Worm (Caenorhabditis elegans) whole organism, mixed stage, embryonic: Measurements from ENCODE around the gene ugt-41.

Experiments
- M03D4.4 ChIP-seq: sonication (generic microtip); optimal IDR thresholded peaks from 2 replicates; lab custom pipeline; 2017; ENCODE audit warnings: mild to moderate bottlenecking, missing genetic modification characterization, missing compliant biosample characterization
- bed-3 ChIP-seq: fragments of 200-800 bp; sonication (Bioruptor generic); optimal IDR thresholded peaks from 3 replicates; lab custom pipeline; 2018; ENCODE audit warnings: mild to moderate bottlenecking, missing genetic modification characterization, moderate library complexity, missing compliant biosample characterization
- blmp-1 ChIP-seq: fragments of 150-350 bp; optimal IDR thresholded peaks from 2 replicates; lab custom pipeline; 2014; ENCODE audit warnings: missing biosample characterization, missing genetic modification characterization
- ceh-39 ChIP-seq: fragments of 150-350 bp; optimal IDR thresholded peaks from 2 replicates; lab custom pipeline; 2014; ENCODE audit warnings: missing biosample characterization, missing genetic modification characterization
- ceh-43 ChIP-seq: fragments of 200-800 bp; sonication (Bioruptor generic); optimal IDR thresholded peaks from 2 replicates; lab custom pipeline; 2018; ENCODE audit warnings: mild to moderate bottlenecking, missing genetic modification characterization, moderate library complexity, missing compliant biosample characterization
- ceh-83 ChIP-seq: fragments of 200-800 bp; sonication (Bioruptor generic); optimal IDR thresholded peaks from 2 replicates; lab custom pipeline; 2018; ENCODE audit warnings: mild to moderate bottlenecking, missing genetic modification characterization, missing compliant biosample characterization
- ces-1 ChIP-seq: fragments of 150-350 bp; optimal IDR thresholded peaks from 2 replicates; lab custom pipeline; 2014; ENCODE audit warnings: missing biosample characterization, missing genetic modification reagents, missing genetic modification characterization
- cnd-1 ChIP-seq: fragments of 200-800 bp; sonication (Bioruptor generic); optimal IDR thresholded peaks from 2 replicates; lab custom pipeline; 2018; ENCODE audit warnings: mild to moderate bottlenecking, missing genetic modification characterization, missing compliant biosample characterization
- drap-1 ChIP-seq: fragments of 200-800 bp; sonication (Bioruptor generic); optimal IDR thresholded peaks from 3 replicates; lab custom pipeline; 2018; ENCODE audit warnings: mild to moderate bottlenecking, missing genetic modification characterization, missing compliant biosample characterization
- elt-3 ChIP-seq: fragments of 150-350 bp; optimal IDR thresholded peaks from 2 replicates; lab custom pipeline; 2014; ENCODE audit warnings: missing biosample characterization, missing genetic modification characterization
- ham-2 ChIP-seq: fragments of 200-800 bp; sonication (Bioruptor generic); optimal IDR thresholded peaks from 2 replicates; lab custom pipeline; 2018; ENCODE audit warnings: mild to moderate bottlenecking, missing genetic modification characterization, missing compliant biosample characterization
- hlh-1 ChIP-seq: fragments of 150-350 bp; optimal IDR thresholded peaks from 2 replicates; lab custom pipeline; 2014; ENCODE audit warnings: missing biosample characterization, missing genetic modification reagents, missing genetic modification characterization
- lin-13 ChIP-seq: fragments of 150-350 bp; optimal IDR thresholded peaks from 2 replicates; lab custom pipeline; 2014; ENCODE audit warnings: missing biosample characterization, missing genetic modification characterization
- lin-32 ChIP-seq: fragments of 200-800 bp; sonication (Bioruptor generic); optimal IDR thresholded peaks from 2 replicates; lab custom pipeline; 2018; ENCODE audit warnings: mild to moderate bottlenecking, missing genetic modification characterization, missing compliant biosample characterization
- lsy-2 ChIP-seq: fragments of 150-350 bp; optimal IDR thresholded peaks from 2 replicates; lab custom pipeline; 2014; ENCODE audit warnings: missing biosample characterization, missing genetic modification characterization
- mab-5 ChIP-seq: fragments of 150-350 bp; optimal IDR thresholded peaks from 2 replicates; lab custom pipeline; 2014; ENCODE audit warnings: missing biosample characterization, missing genetic modification characterization
- mep-1 ChIP-seq: fragments of 150-350 bp; optimal IDR thresholded peaks from 2 replicates; lab custom pipeline; 2017; ENCODE audit warnings: missing biosample characterization, missing genetic modification reagents, missing genetic modification characterization, inconsistent platforms
- nhr-12 ChIP-seq: fragments of 150-350 bp; optimal IDR thresholded peaks from 2 replicates; lab custom pipeline; 2014; ENCODE audit warnings: missing biosample characterization, missing genetic modification characterization
- nhr-2 ChIP-seq: fragments of 150-350 bp; optimal IDR thresholded peaks from 2 replicates; lab custom pipeline; 2014; ENCODE audit warnings: missing biosample characterization, missing genetic modification characterization
- nhr-237 ChIP-seq: fragments of 150-350 bp; optimal IDR thresholded peaks from 2 replicates; lab custom pipeline; 2014; ENCODE audit warnings: missing biosample characterization, missing genetic modification characterization
- nhr-76 ChIP-seq: sonication (generic microtip); optimal IDR thresholded peaks from 2 replicates; lab custom pipeline; 2017; ENCODE audit warnings: missing biosample characterization, missing genetic modification characterization
- pha-4 ChIP-seq: fragments of 150-350 bp; optimal IDR thresholded peaks from 2 replicates; lab custom pipeline; 2018; ENCODE audit warnings: missing biosample characterization, missing genetic modification reagents, missing genetic modification characterization
- sem-2 ChIP-seq: fragments of 200-800 bp; sonication (Bioruptor generic); optimal IDR thresholded peaks from 2 replicates; lab custom pipeline; 2018; ENCODE audit warnings: mild to moderate bottlenecking, missing genetic modification characterization, missing compliant biosample characterization
- snpc-4 ChIP-seq: fragments of 150-350 bp; optimal IDR thresholded peaks from 2 replicates; lab custom pipeline; 2014; ENCODE audit warnings: missing biosample characterization, missing genetic modification characterization
- sptf-1 ChIP-seq: sonication (generic microtip); optimal IDR thresholded peaks from 2 replicates; lab custom pipeline; 2017; ENCODE audit warnings: mild to moderate bottlenecking, missing genetic modification characterization, moderate library complexity, missing compliant biosample characterization
- tbx-8 ChIP-seq: fragments of 200-800 bp; sonication (Bioruptor generic); optimal IDR thresholded peaks from 2 replicates; lab custom pipeline; 2018; ENCODE audit warnings: mild to moderate bottlenecking, missing genetic modification characterization, moderate library complexity, missing compliant biosample characterization
- unc-120 ChIP-seq: sonication (generic microtip); optimal IDR thresholded peaks from 2 replicates; lab custom pipeline; 2017; ENCODE audit warnings: missing genetic modification characterization, missing compliant biosample characterization; ENCODE audit not compliant: poor library complexity, severe bottlenecking
- unc-62 ChIP-seq: fragments of 150-350 bp; optimal IDR thresholded peaks from 2 replicates; lab custom pipeline; 2014; ENCODE audit warnings: missing biosample characterization, missing genetic modification reagents, missing genetic modification characterization

The ugt-41 gene

ce11 chrV:7194818-7195217 is 31.4 kb upstream of the ugt-41 start:
- TF ChIP-seq cnd-1 (tag; lab: Kevin White, UChicago) (no peak), ces-1 (GFP tag; lab: Kevin White, UChicago) (no peak), drap-1 (no peak), bed-3 (GFP tag; lab: Kevin White, UChicago) (no peak), unc-62 (GFP tag; lab: Kevin White, UChicago) (no peak), snpc-4 (tag; lab: Kevin White, UChicago) (no peak), nhr-2 (tag; lab: Kevin White, UChicago) (no peak)

- no peak for TF ChIP-seq ceh-43 (GFP tag; lab: Kevin White, UChicago)
- TF ChIP-seq M03D4.4 (tag; lab: Kevin White, UChicago), result no peak
- no peak for TF ChIP-seq cnd-1 (tag; lab: Kevin White, UChicago)
- TF ChIP-seq sem-2, result no peak
- TF ChIP-seq tbx-8 (GFP tag; lab: Kevin White, UChicago), result no peak
- TF ChIP-seq blmp-1 (tag; lab: Kevin White, UChicago), result no peak
- no peak for TF ChIP-seq pha-4 (tag; lab: Kevin White, UChicago)
- no peak for TF ChIP-seq mab-5 (tag; lab: Kevin White, UChicago)
- no peak for TF ChIP-seq ceh-39
- no peak for TF ChIP-seq lin-13 (tag; lab: Kevin White, UChicago)
- TF ChIP-seq unc-62 (GFP tag; lab: Kevin White, UChicago), result no peak
- no peak for TF ChIP-seq ces-1 (GFP tag; lab: Kevin White, UChicago)
- no peak for TF ChIP-seq lin-32 (GFP tag; lab: Kevin White, UChicago)
- no peak for TF ChIP-seq mep-1 (tag; lab: Kevin White, UChicago)
- no peak for TF ChIP-seq nhr-237
- no peak for TF ChIP-seq ham-2 (GFP tag; lab: Kevin White, UChicago)
- TF ChIP-seq sptf-1, result no peak
- TF ChIP-seq elt-3 (tag; lab: Kevin White, UChicago), result no peak
Measured at ce11 chrV:7193562-7193961, 30.2 kb upstream of the ugt-41 start, which contains the start of gene F09G2.8. Gene F09G2.8, minus strand, starts transcription at chrV:7193662.

- no peak for TF ChIP-seq ham-2 (GFP tag; lab: Kevin White, UChicago)
- no peak for TF ChIP-seq sem-2
- TF ChIP-seq sptf-1, result no peak
Measured at ce11 chrV:7187295-7187694, 23.9 kb upstream of the ugt-41 start.

ce11 chrV:7186599-7186998 is 23.2 kb upstream of the ugt-41 start:
- TF ChIP-seq sptf-1 (no peak), mab-5 (tag; lab: Kevin White, UChicago) (no peak), nhr-76 (tag; lab: Kevin White, UChicago) (no peak), tbx-8 (GFP tag; lab: Kevin White, UChicago) (no peak), unc-62 (GFP tag; lab: Kevin White, UChicago) (no peak)

ce11 chrV:7184549-7184948 is 21.2 kb upstream of the ugt-41 start, which contains the start of gene pitr-5:
Gene pitr-5, plus strand, starts transcription at chrV:7184849.
- TF ChIP-seq bed-3 (GFP tag; lab: Kevin White, UChicago) (no peak), mep-1 (tag; lab: Kevin White, UChicago) (no peak), sem-2 (no peak), nhr-12 (tag; lab: Kevin White, UChicago) (no peak), unc-62 (GFP tag; lab: Kevin White, UChicago) (no peak), hlh-1 (tag; lab: Kevin White, UChicago) (no peak), M03D4.4 (tag; lab: Kevin White, UChicago) (no peak), unc-120 (tag; lab: Kevin White, UChicago) (no peak)
- TF ChIP-seq, all 35 proteins: peak for 0

- TF ChIP-seq ceh-83 (no peak), nhr-237 (peak; percentile 9)
Measured at ce11 chrV:7178843-7179242, 15.4 kb upstream of the ugt-41 start, which contains the start of gene cpsf-2. Gene cpsf-2, plus strand, starts transcription at chrV:7179172.

ce11 chrV:7175201-7175600 is 11.8 kb upstream of the ugt-41 start, which contains the start of gene lgc-39:
Gene lgc-39, plus strand, starts transcription at chrV:7175501.
- TF ChIP-seq unc-62 (GFP tag; lab: Kevin White, UChicago), result no peak
- no peak for TF ChIP-seq lsy-2 (tag; lab: Kevin White, UChicago)
- TF ChIP-seq pha-4 (tag; lab: Kevin White, UChicago), result no peak
- no peak for TF ChIP-seq sem-2
- no peak for TF ChIP-seq drap-1
- no peak for TF ChIP-seq lin-13 (tag; lab: Kevin White, UChicago)
